Worm (Caenorhabditis elegans) whole organism, L3 larva: ENCODE data around the gene blos-1.
A peak's percentile ranks its signal among the peaks of the same experiment; 100 is the strongest.

Experiments used
- R02D3.7 ChIP-seq: fragments of 150-350 bp; optimal IDR thresholded peaks from 2 replicates; lab custom pipeline; 2014; ENCODE audit warnings: missing biosample characterization, missing genetic modification characterization
- aly-2 ChIP-seq: fragments of 150-350 bp; optimal IDR thresholded peaks from 2 replicates; lab custom pipeline; 2014; ENCODE audit warnings: missing biosample characterization, missing genetic modification characterization
- ama-1 ChIP-seq: fragments of 150-350 bp; optimal IDR thresholded peaks from 2 replicates; lab custom pipeline; 2018
- ceh-16 ChIP-seq: sonication (generic microtip); optimal IDR thresholded peaks from 2 replicates; lab custom pipeline; 2017; ENCODE audit warnings: missing biosample characterization, missing genetic modification characterization
- ceh-28 ChIP-seq: fragments of 150-350 bp; optimal IDR thresholded peaks from 2 replicates; lab custom pipeline; 2014; ENCODE audit warnings: missing biosample characterization, missing genetic modification reagents, missing genetic modification characterization
- ceh-82 ChIP-seq: fragments of 150-350 bp; optimal IDR thresholded peaks from 2 replicates; lab custom pipeline; 2014; ENCODE audit warnings: missing biosample characterization, missing genetic modification characterization
- ceh-9 ChIP-seq: sonication (generic microtip); optimal IDR thresholded peaks from 2 replicates; lab custom pipeline; 2018; ENCODE audit warnings: missing biosample characterization, missing genetic modification characterization
- daf-12 ChIP-seq: fragments of 150-350 bp; optimal IDR thresholded peaks from 2 replicates; lab custom pipeline; 2014; ENCODE audit warnings: missing biosample characterization, missing genetic modification reagents, missing genetic modification characterization
- egl-27 ChIP-seq: sonication (generic microtip); optimal IDR thresholded peaks from 4 replicates; lab custom pipeline; 2017; ENCODE audit warnings: missing biosample characterization, missing genetic modification reagents, missing genetic modification characterization
- egl-5 ChIP-seq: fragments of 150-350 bp; optimal IDR thresholded peaks from 2 replicates; lab custom pipeline; 2017; ENCODE audit warnings: missing biosample characterization, missing genetic modification reagents, missing genetic modification characterization, inconsistent platforms
- elt-1 ChIP-seq: fragments of 150-350 bp; optimal IDR thresholded peaks from 2 replicates; lab custom pipeline; 2014; ENCODE audit warnings: missing biosample characterization, missing genetic modification characterization
- elt-3 ChIP-seq, 3 experiments: fragments of 150-350 bp in 1 of 3; sonication (generic microtip) in 2 of 3; optimal IDR thresholded peaks; 2 replicates in 2 of 3; 4 replicates in 1 of 3; lab custom pipeline; 2014 to 2017; ENCODE audit warnings: missing biosample characterization in 3 of 3, missing genetic modification characterization in 3 of 3
- eor-1 ChIP-seq, 2 experiments: fragments of 150-350 bp; optimal IDR thresholded peaks; 2 replicates each; lab custom pipeline; 2014 to 2018; ENCODE audit warnings: missing biosample characterization in 2 of 2, missing genetic modification characterization in 2 of 2
- fkh-10 ChIP-seq: sonication (generic microtip); optimal IDR thresholded peaks from 2 replicates; lab custom pipeline; 2017; ENCODE audit warnings: missing biosample characterization, missing genetic modification reagents, missing genetic modification characterization
- fkh-2 ChIP-seq: fragments of 150-350 bp; optimal IDR thresholded peaks from 2 replicates; lab custom pipeline; 2014; ENCODE audit warnings: missing biosample characterization, missing genetic modification reagents, missing genetic modification characterization
- fos-1 ChIP-seq: fragments of 150-350 bp; optimal IDR thresholded peaks from 2 replicates; lab custom pipeline; 2014; ENCODE audit warnings: missing biosample characterization, missing genetic modification characterization
- hmg-11 ChIP-seq: sonication (generic microtip); optimal IDR thresholded peaks from 2 replicates; lab custom pipeline; 2016; ENCODE audit warnings: missing genetic modification characterization, missing compliant biosample characterization
- jun-1 ChIP-seq: fragments of 150-350 bp; optimal IDR thresholded peaks from 2 replicates; lab custom pipeline; 2014; ENCODE audit warnings: missing biosample characterization, missing genetic modification reagents, missing genetic modification characterization
- lin-39 ChIP-seq: fragments of 150-350 bp; optimal IDR thresholded peaks from 2 replicates; lab custom pipeline; 2018; ENCODE audit warnings: missing biosample characterization, missing genetic modification reagents, missing genetic modification characterization
- lsy-12 ChIP-seq: sonication (generic microtip); optimal IDR thresholded peaks from 2 replicates; lab custom pipeline; 2016; ENCODE audit warnings: mild to moderate bottlenecking, missing genetic modification characterization, missing compliant biosample characterization
- nfya-1 ChIP-seq: sonication (generic microtip); optimal IDR thresholded peaks from 2 replicates; lab custom pipeline; 2017; ENCODE audit warnings: missing genetic modification characterization, mild to moderate bottlenecking, missing compliant biosample characterization, antibody characterized with exemption, moderate library complexity; ENCODE audit not compliant: insufficient read depth
- nhr-12 ChIP-seq: fragments of 150-350 bp; optimal IDR thresholded peaks from 2 replicates; lab custom pipeline; 2014; ENCODE audit warnings: missing biosample characterization, missing genetic modification characterization
- nhr-23 ChIP-seq: fragments of 150-350 bp; optimal IDR thresholded peaks from 2 replicates; lab custom pipeline; 2014; ENCODE audit warnings: missing biosample characterization, missing genetic modification reagents, missing genetic modification characterization
- nhr-237 ChIP-seq: fragments of 150-350 bp; optimal IDR thresholded peaks from 2 replicates; lab custom pipeline; 2014; ENCODE audit warnings: missing biosample characterization, missing genetic modification characterization
- nhr-25 ChIP-seq: sonication (generic microtip); optimal IDR thresholded peaks from 2 replicates; lab custom pipeline; 2017; ENCODE audit warnings: missing biosample characterization, missing genetic modification characterization
- nhr-28 ChIP-seq: fragments of 150-350 bp; optimal IDR thresholded peaks from 2 replicates; lab custom pipeline; 2014; ENCODE audit warnings: missing biosample characterization, missing genetic modification characterization
- nhr-43 ChIP-seq: sonication (generic microtip); optimal IDR thresholded peaks from 2 replicates; lab custom pipeline; 2016; ENCODE audit warnings: mild to moderate bottlenecking, missing genetic modification characterization, missing compliant biosample characterization; ENCODE audit not compliant: poor library complexity, severe bottlenecking
- nhr-67 ChIP-seq: fragments of 150-350 bp; optimal IDR thresholded peaks from 2 replicates; lab custom pipeline; 2014; ENCODE audit warnings: missing biosample characterization, missing genetic modification characterization
- nhr-76 ChIP-seq: fragments of 150-350 bp; sonication (generic microtip); optimal IDR thresholded peaks from 5 replicates; lab custom pipeline; 2014; ENCODE audit warnings: missing biosample characterization, missing genetic modification characterization
- nhr-77 ChIP-seq: fragments of 150-350 bp; optimal IDR thresholded peaks from 2 replicates; lab custom pipeline; 2014; ENCODE audit warnings: missing biosample characterization, missing genetic modification characterization
- pqm-1 ChIP-seq: fragments of 150-350 bp; optimal IDR thresholded peaks from 2 replicates; lab custom pipeline; 2017; ENCODE audit warnings: missing biosample characterization, missing genetic modification characterization, inconsistent platforms
- skn-1 ChIP-seq: fragments of 150-350 bp; optimal IDR thresholded peaks from 2 replicates; lab custom pipeline; 2014; ENCODE audit warnings: missing biosample characterization, missing genetic modification characterization
- snpc-4 ChIP-seq: fragments of 150-350 bp; optimal IDR thresholded peaks from 2 replicates; lab custom pipeline; 2014; ENCODE audit warnings: missing biosample characterization, missing genetic modification characterization
- tbx-2 ChIP-seq: sonication (generic microtip); optimal IDR thresholded peaks from 2 replicates; lab custom pipeline; 2016; ENCODE audit warnings: mild to moderate bottlenecking, missing genetic modification characterization, missing compliant biosample characterization
- unc-39 ChIP-seq: sonication (generic microtip); optimal IDR thresholded peaks from 4 replicates; lab custom pipeline; 2017; ENCODE audit warnings: missing biosample characterization, missing genetic modification characterization
- unc-62 ChIP-seq: fragments of 150-350 bp; sonication (generic microtip); optimal IDR thresholded peaks from 4 replicates; lab custom pipeline; 2014; ENCODE audit warnings: missing biosample characterization, missing genetic modification reagents, missing genetic modification characterization
- zag-1 ChIP-seq: fragments of 150-350 bp; optimal IDR thresholded peaks from 2 replicates; lab custom pipeline; 2014; ENCODE audit warnings: missing biosample characterization, missing genetic modification characterization
- ztf-11 ChIP-seq: fragments of 150-350 bp; optimal IDR thresholded peaks from 2 replicates; lab custom pipeline; 2014; ENCODE audit warnings: missing biosample characterization, missing genetic modification characterization
- ztf-4 ChIP-seq: fragments of 150-350 bp; optimal IDR thresholded peaks from 2 replicates; lab custom pipeline; 2014; ENCODE audit warnings: missing biosample characterization, missing genetic modification characterization

blos-1 gene

ce11 chrIII:10186160-10186559 lies 25.6 kb downstream of the blos-1 start, which contains the start of gene unc-47:
TSS of gene unc-47 (minus strand) at chrIII:10186260.
- TF ChIP-seq fkh-2: no peak
- no peak for TF ChIP-seq snpc-4 (tag; lab: Kevin White, UChicago)
- no peak for TF ChIP-seq nhr-77 (tag; lab: Kevin White, UChicago)
- no peak for TF ChIP-seq tbx-2 (tag; lab: Kevin White, UChicago)
- TF ChIP-seq lin-39 (tag; lab: Kevin White, UChicago): peak; percentile 35

DNA sequence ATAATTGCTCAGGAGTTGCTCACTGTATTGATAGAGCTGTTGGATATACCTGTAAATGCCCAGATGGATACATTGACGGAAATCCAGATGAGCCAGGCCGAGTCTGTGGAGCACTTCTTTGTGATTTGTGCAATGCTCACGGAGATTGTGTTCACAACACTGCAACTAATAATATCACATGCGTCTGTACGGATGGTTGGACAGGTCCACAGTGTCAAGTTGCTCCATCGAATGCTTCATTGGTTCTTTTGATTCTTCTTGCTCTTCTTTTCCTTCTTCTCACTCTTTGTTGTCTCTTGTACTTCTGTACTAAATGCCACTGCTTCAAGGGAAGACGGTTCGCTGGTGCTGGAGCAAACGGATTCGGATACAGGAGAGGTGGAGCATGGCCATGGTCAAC lies 29.9 kb downstream of the blos-1 start:
- TF ChIP-seq snpc-4 (tag; lab: Kevin White, UChicago) (no peak), ceh-9 (tag; lab: Kevin White, UChicago) (no peak), nhr-12 (tag; lab: Kevin White, UChicago) (no peak), egl-5 (tag; lab: Kevin White, UChicago) (no peak), R02D3.7 (tag; lab: Kevin White, UChicago) (no peak), lsy-12 (tag; lab: Kevin White, UChicago) (no peak), ama-1 (lab: Kevin White, UChicago) (no peak), skn-1 (no peak), elt-1 (tag; lab: Kevin White, UChicago) (no peak), lin-39 (tag; lab: Kevin White, UChicago) (no peak), ceh-16 (tag; lab: Kevin White, UChicago) (no peak), jun-1 (tag; lab: Kevin White, UChicago) (no peak), ztf-4 (tag; lab: Kevin White, UChicago) (no peak), nhr-237 (tag; lab: Kevin White, UChicago) (no peak), eor-1 (tag; optimal IDR thresholded peaks at IDR 0.05; lab: Kevin White, UChicago) (no peak)

ce11 chrIII:10179444-10179843 lies 32.3 kb downstream of the blos-1 start:
- TF ChIP-seq fkh-10: no peak
- TF ChIP-seq nhr-76 (tag; lab: Kevin White, UChicago): no peak
- no peak for TF ChIP-seq zag-1
- TF ChIP-seq ztf-11 (tag; lab: Kevin White, UChicago): no peak
- TF ChIP-seq unc-39: no peak
- TF ChIP-seq aly-2 (tag; lab: Kevin White, UChicago): no peak
- TF ChIP-seq nhr-28 (tag; lab: Kevin White, UChicago): no peak
- no peak for TF ChIP-seq hmg-11 (tag; lab: Kevin White, UChicago)
- no peak for TF ChIP-seq nhr-23
- TF ChIP-seq nhr-43: no peak
- no peak for TF ChIP-seq nhr-67 (tag; lab: Kevin White, UChicago)
- no peak for TF ChIP-seq nhr-25 (tag; lab: Kevin White, UChicago)
- TF ChIP-seq unc-62 (GFP tag; lab: Kevin White, UChicago): no peak
- no peak for TF ChIP-seq ceh-82 (tag; lab: Kevin White, UChicago)
- no peak for TF ChIP-seq ama-1 (lab: Kevin White, UChicago)
- TF ChIP-seq nfya-1 (tag; lab: Kevin White, UChicago): no peak
- no peak for TF ChIP-seq egl-27
- no peak for TF ChIP-seq nhr-12 (tag; lab: Kevin White, UChicago)

DNA sequence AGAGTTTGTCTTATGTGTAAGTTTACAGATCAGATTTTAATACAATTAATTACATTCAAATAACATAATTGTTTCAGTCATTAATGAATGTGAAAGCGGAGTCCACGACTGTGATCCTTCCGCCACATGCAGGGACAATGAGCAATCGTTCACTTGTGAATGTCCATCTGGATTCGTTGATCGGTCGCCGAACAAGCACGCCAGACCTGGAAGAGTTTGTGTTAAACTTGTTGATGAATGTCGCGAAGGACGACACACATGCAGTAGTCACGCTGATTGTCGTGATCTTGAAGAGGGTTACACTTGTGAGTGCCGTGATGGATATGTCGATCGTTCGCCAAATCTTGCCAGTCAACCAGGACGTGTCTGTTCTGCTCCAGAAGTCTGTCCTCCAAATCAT lies 33.2 kb downstream of the blos-1 start:
- TF ChIP-seq nhr-12 (tag; lab: Kevin White, UChicago) (no peak), ceh-9 (tag; lab: Kevin White, UChicago) (no peak), fkh-2 (no peak), skn-1 (no peak), R02D3.7 (tag; lab: Kevin White, UChicago) (no peak), lsy-12 (tag; lab: Kevin White, UChicago) (no peak), nhr-77 (tag; lab: Kevin White, UChicago) (no peak), pqm-1 (no peak), elt-3 (tag; optimal IDR thresholded peaks at IDR 0.05; lab: Kevin White, UChicago) (no peak), nfya-1 (tag; lab: Kevin White, UChicago) (no peak), daf-12 (tag; lab: Kevin White, UChicago) (no peak), unc-39 (no peak), fos-1 (tag; lab: Kevin White, UChicago) (no peak), nhr-237 (tag; lab: Kevin White, UChicago) (no peak), ceh-28 (tag; lab: Kevin White, UChicago) (no peak)
- TF ChIP-seq, all 47 proteins: peak for 0
